Fruit fly (Drosophila melanogaster) whole organism, embryonic: Measurements from ENCODE around the gene AP-1mu.

Experiments
- CG10147 ChIP-seq: fragments of 200-800 bp; sonication (Bioruptor generic); optimal IDR thresholded peaks from 2 replicates; lab custom pipeline; 2019; ENCODE audit warnings: missing biosample characterization, mild to moderate bottlenecking, missing genetic modification characterization, moderate library complexity
- CG10654 ChIP-seq: fragments of 200-800 bp; sonication (Bioruptor generic); optimal IDR thresholded peaks from 2 replicates; lab custom pipeline; 2016; ENCODE audit warnings: missing biosample characterization, missing genetic modification characterization
- CG11695 ChIP-seq: fragments of 200-800 bp; sonication (Bioruptor generic); IDR thresholded peaks from 3 replicates; pipeline ENCODE4 v1.3.6; 2022; ENCODE audit warnings: missing biosample characterization, missing genetic modification characterization
- CG12236 ChIP-seq: fragments of 200-800 bp; sonication (Bioruptor generic); optimal IDR thresholded peaks from 2 replicates; lab custom pipeline; 2016; ENCODE audit warnings: missing biosample characterization, missing genetic modification characterization
- CG12769 ChIP-seq: fragments of 200-800 bp; sonication (Bioruptor generic); optimal IDR thresholded peaks from 2 replicates; lab custom pipeline; 2019; ENCODE audit warnings: missing biosample characterization, mild to moderate bottlenecking, missing genetic modification characterization, moderate library complexity
- CG13123 ChIP-seq: fragments of 200-800 bp; sonication (Bioruptor generic); optimal IDR thresholded peaks from 2 replicates; lab custom pipeline; 2016; ENCODE audit warnings: missing biosample characterization, missing genetic modification characterization
- CG13296 ChIP-seq: fragments of 200-800 bp; sonication (Bioruptor generic); optimal IDR thresholded peaks from 3 replicates; lab custom pipeline; 2018; ENCODE audit warnings: missing biosample characterization, mild to moderate bottlenecking, missing genetic modification characterization
- CG13894 ChIP-seq: fragments of 200-800 bp; sonication (Bioruptor generic); optimal IDR thresholded peaks from 3 replicates; lab custom pipeline; 2018; ENCODE audit warnings: missing biosample characterization, mild to moderate bottlenecking, missing genetic modification characterization, moderate library complexity
- CG14050 ChIP-seq: fragments of 200-800 bp; sonication (Bioruptor generic); IDR thresholded peaks from 3 replicates; pipeline ENCODE4 v1.3.6; 2022; ENCODE audit warnings: missing biosample characterization, missing genetic modification characterization
- CG14860 ChIP-seq: fragments of 200-800 bp; sonication (Bioruptor generic); IDR thresholded peaks from 3 replicates; pipeline ENCODE4 v1.3.6; 2022; ENCODE audit warnings: missing biosample characterization, missing genetic modification characterization; ENCODE audit not compliant: partially characterized antibody
- CG15514 ChIP-seq: fragments of 200-800 bp; sonication (Bioruptor generic); optimal IDR thresholded peaks from 3 replicates; lab custom pipeline; 2017; ENCODE audit warnings: missing biosample characterization, missing genetic modification characterization, mild to moderate bottlenecking, moderate library complexity, missing genetic modification reagents
- CG33213 ChIP-seq: fragments of 200-800 bp; sonication (Bioruptor generic); optimal IDR thresholded peaks from 3 replicates; lab custom pipeline; 2016; ENCODE audit warnings: missing biosample characterization, missing genetic modification characterization
- CG34224 ChIP-seq: fragments of 200-800 bp; sonication (Bioruptor generic); IDR thresholded peaks from 3 replicates; pipeline ENCODE4 v1.3.6; 2022; ENCODE audit warnings: missing biosample characterization, missing genetic modification characterization; ENCODE audit not compliant: partially characterized antibody
- CG4707 ChIP-seq: fragments of 200-800 bp; sonication (Bioruptor generic); optimal IDR thresholded peaks from 2 replicates; lab custom pipeline; 2018; ENCODE audit warnings: missing biosample characterization, mild to moderate bottlenecking, missing genetic modification characterization, moderate library complexity
- CG4730 ChIP-seq: fragments of 200-800 bp; sonication (Bioruptor generic); IDR thresholded peaks from 2 replicates; pipeline ENCODE4 v1.3.6; 2022; ENCODE audit warnings: missing biosample characterization, missing genetic modification characterization
- CG5180 ChIP-seq: fragments of 200-800 bp; sonication (Bioruptor generic); optimal IDR thresholded peaks from 3 replicates; lab custom pipeline; 2017; ENCODE audit warnings: missing biosample characterization, missing genetic modification characterization, mild to moderate bottlenecking, moderate library complexity, missing genetic modification reagents
- CG6272 ChIP-seq: fragments of 200-800 bp; sonication (Bioruptor generic); IDR thresholded peaks from 2 replicates; pipeline ENCODE4 v1.3.6; 2022; ENCODE audit warnings: missing biosample characterization, missing genetic modification characterization
- CG6854 ChIP-seq: fragments of 200-800 bp; sonication (Bioruptor generic); optimal IDR thresholded peaks from 3 replicates; lab custom pipeline; 2017; ENCODE audit warnings: missing biosample characterization, mild to moderate bottlenecking, missing genetic modification characterization
- CG7556 ChIP-seq: fragments of 200-800 bp; sonication (Bioruptor generic); optimal IDR thresholded peaks from 2 replicates; lab custom pipeline; 2017; ENCODE audit warnings: missing biosample characterization, mild to moderate bottlenecking, missing genetic modification characterization
- CG7745 ChIP-seq: fragments of 200-800 bp; sonication (Bioruptor generic); optimal IDR thresholded peaks from 2 replicates; lab custom pipeline; 2018; ENCODE audit warnings: missing biosample characterization, mild to moderate bottlenecking, missing genetic modification characterization, moderate library complexity
- CG8388 ChIP-seq: fragments of 200-800 bp; sonication (Bioruptor generic); optimal IDR thresholded peaks from 2 replicates; lab custom pipeline; 2019; ENCODE audit warnings: missing biosample characterization, mild to moderate bottlenecking, missing genetic modification characterization, moderate library complexity
- CG9437 ChIP-seq: fragments of 200-800 bp; sonication (Bioruptor generic); optimal IDR thresholded peaks from 2 replicates; lab custom pipeline; 2018; ENCODE audit warnings: missing biosample characterization, mild to moderate bottlenecking, missing genetic modification characterization
- CoRest ChIP-seq: fragments of 200-800 bp; sonication (Bioruptor generic); optimal IDR thresholded peaks from 3 replicates; lab custom pipeline; 2018; ENCODE audit warnings: missing biosample characterization, mild to moderate bottlenecking, missing genetic modification characterization, moderate library complexity
- Dbx ChIP-seq: fragments of 200-800 bp; sonication (Bioruptor generic); IDR thresholded peaks from 3 replicates; pipeline ENCODE4 v1.3.6; 2022; ENCODE audit warnings: missing biosample characterization, missing genetic modification characterization
- Dip3 ChIP-seq: fragments of 200-800 bp; sonication (Bioruptor generic); optimal IDR thresholded peaks from 3 replicates; lab custom pipeline; 2016; ENCODE audit warnings: missing biosample characterization, missing genetic modification characterization
- Dll ChIP-seq: fragments of 200-800 bp; sonication (Bioruptor generic); IDR thresholded peaks from 4 replicates; pipeline ENCODE4 v1.3.6; 2022; ENCODE audit warnings: missing biosample characterization, missing genetic modification characterization; ENCODE audit not compliant: partially characterized antibody
- Doc3 ChIP-seq: fragments of 200-800 bp; sonication (Bioruptor generic); IDR thresholded peaks from 3 replicates; pipeline ENCODE4 v1.3.6; 2022; ENCODE audit warnings: missing biosample characterization, missing genetic modification characterization; ENCODE audit not compliant: partially characterized antibody
- Dref ChIP-seq: fragments of 200-800 bp; sonication (Bioruptor generic); IDR thresholded peaks from 2 replicates; pipeline ENCODE4 v1.3.6; 2022; ENCODE audit warnings: missing biosample characterization, missing genetic modification characterization
- HmgZ ChIP-seq: fragments of 200-800 bp; sonication (Bioruptor generic); optimal IDR thresholded peaks from 2 replicates; lab custom pipeline; 2018; ENCODE audit warnings: missing biosample characterization, mild to moderate bottlenecking, missing genetic modification characterization
- Mad ChIP-seq: fragments of 200-800 bp; sonication (Bioruptor generic); optimal IDR thresholded peaks from 2 replicates; lab custom pipeline; 2016; ENCODE audit warnings: missing biosample characterization, missing genetic modification characterization
- NFAT ChIP-seq: fragments of 200-800 bp; sonication (Bioruptor generic); IDR thresholded peaks from 2 replicates; pipeline ENCODE4 v1.3.6; 2022; ENCODE audit warnings: missing biosample characterization, missing genetic modification characterization
- Nf-YC ChIP-seq: fragments of 200-800 bp; optimal IDR thresholded peaks from 3 replicates; lab custom pipeline; 2019; ENCODE audit warnings: missing biosample characterization, mild to moderate bottlenecking, missing genetic modification characterization, moderate library complexity
- NfI ChIP-seq: fragments of 200-800 bp; sonication (Bioruptor generic); optimal IDR thresholded peaks from 3 replicates; lab custom pipeline; 2018; ENCODE audit warnings: missing biosample characterization, mild to moderate bottlenecking, missing genetic modification characterization, moderate library complexity
- Sox102F ChIP-seq: fragments of 200-800 bp; sonication (Bioruptor generic); optimal IDR thresholded peaks from 2 replicates; lab custom pipeline; 2018; ENCODE audit warnings: missing biosample characterization, mild to moderate bottlenecking, missing genetic modification characterization, moderate library complexity
- Trl ChIP-seq, 3 experiments: fragments of >200 bp in 2 of 3; fragments of 200-800 bp in 1 of 3; sonication (Bioruptor generic) in 1 of 3; optimal IDR thresholded peaks; 2 replicates in 1 of 3; 3 replicates in 2 of 3; lab custom pipeline; 2016 to 2017; ENCODE audit warnings: missing biosample characterization in 1 of 3, missing genetic modification characterization in 1 of 3
- chm ChIP-seq: fragments of 200-800 bp; sonication (Bioruptor generic); IDR thresholded peaks from 2 replicates; pipeline ENCODE4 v1.3.6; 2022; ENCODE audit warnings: missing biosample characterization, missing genetic modification characterization
- crol ChIP-seq: fragments of 200-800 bp; sonication (Bioruptor generic); IDR thresholded peaks from 2 replicates; pipeline ENCODE4 v1.3.6; 2022; ENCODE audit warnings: missing biosample characterization, missing genetic modification characterization
- da ChIP-seq: fragments of 200-800 bp; sonication (Bioruptor generic); optimal IDR thresholded peaks from 2 replicates; lab custom pipeline; 2016; ENCODE audit warnings: missing biosample characterization, missing genetic modification characterization
- en ChIP-seq: fragments of 200-800 bp; sonication (Bioruptor generic); optimal IDR thresholded peaks from 2 replicates; lab custom pipeline; 2016; ENCODE audit warnings: missing biosample characterization, missing genetic modification characterization
- fru ChIP-seq: fragments of >200 bp; optimal IDR thresholded peaks from 2 replicates; lab custom pipeline; 2017
- grn ChIP-seq: fragments of 200-800 bp; sonication (Bioruptor generic); optimal IDR thresholded peaks from 3 replicates; lab custom pipeline; 2017; ENCODE audit warnings: missing biosample characterization, missing genetic modification characterization
- gsb-n ChIP-seq: fragments of 200-800 bp; sonication (Bioruptor generic); optimal IDR thresholded peaks from 3 replicates; lab custom pipeline; 2018; ENCODE audit warnings: missing biosample characterization, mild to moderate bottlenecking, missing genetic modification characterization
- gt ChIP-seq: fragments of 200-800 bp; sonication (Bioruptor generic); IDR thresholded peaks from 2 replicates; pipeline ENCODE4 v1.3.6; 2022; ENCODE audit warnings: missing biosample characterization, missing genetic modification characterization
- hb ChIP-seq: fragments of 200-800 bp; sonication (Bioruptor generic); IDR thresholded peaks from 3 replicates; pipeline ENCODE4 v1.3.6; 2022; ENCODE audit warnings: missing biosample characterization, missing genetic modification characterization; ENCODE audit not compliant: partially characterized antibody
- hkb ChIP-seq, 2 experiments: fragments of 200-800 bp in 1 of 2; fragments of >200 bp in 1 of 2; sonication (Bioruptor generic) in 1 of 2; IDR thresholded peaks in 1 of 2; optimal IDR thresholded peaks in 1 of 2; 2 replicates each; pipeline versions ENCODE4 v1.3.6 to Lab custom; 2017 to 2022; ENCODE audit warnings: missing biosample characterization in 1 of 2, missing genetic modification characterization in 1 of 2
- lmd ChIP-seq: fragments of 200-800 bp; sonication (Bioruptor generic); IDR thresholded peaks from 2 replicates; pipeline ENCODE4 v1.3.6; 2022; ENCODE audit warnings: missing biosample characterization, missing genetic modification characterization
- pzg ChIP-seq: fragments of 200-800 bp; sonication (Bioruptor generic); optimal IDR thresholded peaks from 3 replicates; lab custom pipeline; 2018; ENCODE audit warnings: missing biosample characterization, mild to moderate bottlenecking, missing genetic modification characterization, moderate library complexity
- salm ChIP-seq: fragments of 200-800 bp; sonication (Bioruptor generic); optimal IDR thresholded peaks from 2 replicates; lab custom pipeline; 2018; ENCODE audit warnings: missing biosample characterization, mild to moderate bottlenecking, missing genetic modification characterization
- sens ChIP-seq: fragments of 200-800 bp; sonication (Bioruptor generic); peaks from one replicate; lab custom pipeline; 2016; ENCODE audit warnings: missing biosample characterization, missing genetic modification characterization
- slp2 ChIP-seq: fragments of 200-800 bp; sonication (Bioruptor generic); optimal IDR thresholded peaks from 2 replicates; lab custom pipeline; 2016; ENCODE audit warnings: missing biosample characterization, missing genetic modification characterization

Gene AP-1mu

DNA sequence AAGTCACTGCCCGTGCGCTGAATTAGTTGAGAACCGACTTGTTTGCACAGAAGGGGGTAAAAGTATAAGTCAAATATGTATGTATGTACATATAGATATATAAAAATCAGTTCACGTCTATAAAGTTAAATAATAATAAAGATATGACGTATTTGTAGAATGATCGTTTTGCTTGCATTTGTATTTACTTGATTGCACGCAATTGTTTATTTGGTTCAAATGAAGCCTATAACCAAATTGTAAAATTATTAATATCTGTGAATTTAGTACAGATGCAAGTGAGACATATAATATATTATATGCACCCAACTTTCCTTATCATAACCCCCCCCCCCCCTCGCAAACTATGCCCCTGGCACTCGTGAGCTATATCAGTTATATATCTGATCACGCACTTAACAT is 41.2 kb upstream of the AP-1mu start (continued):
- TF ChIP-seq gsb-n (tag; lab: Kevin White, UChicago), result peak; percentile 16
- no peak for TF ChIP-seq en
- TF ChIP-seq NfI (GFP tag; lab: Kevin White, UChicago), result peak; percentile 2
- no peak for TF ChIP-seq gt
- TF ChIP-seq CG14050 (GFP tag; lab: Robert Waterston, UW), result no peak
- no peak for TF ChIP-seq Dref (GFP tag; lab: Robert Waterston, UW)
- peak; percentile 85 for TF ChIP-seq grn
- TF ChIP-seq Doc3 (GFP tag; lab: Robert Waterston, UW), result no peak
- TF ChIP-seq fru (lab: Kevin White, UChicago), result no peak
- TF ChIP-seq da (GFP tag; lab: Kevin White, UChicago), result no peak
- TF ChIP-seq CG33213 (GFP tag; lab: Kevin White, UChicago), result no peak
- peak; percentile 29 for TF ChIP-seq CG12769 (tag; lab: Kevin White, UChicago)
- no peak for TF ChIP-seq Mad (GFP tag; lab: Kevin White, UChicago)
- no peak for TF ChIP-seq CG12236 (GFP tag; lab: Kevin White, UChicago)
- no peak for TF ChIP-seq slp2 (GFP tag; lab: Kevin White, UChicago)
- peak; percentile 50 for TF ChIP-seq CoRest (tag; lab: Kevin White, UChicago)
- peak; percentile 23 for TF ChIP-seq Sox102F (GFP tag; lab: Kevin White, UChicago)
- no peak for TF ChIP-seq pzg (GFP tag; lab: Kevin White, UChicago)
- TF ChIP-seq CG4707, result peak; percentile 18
- peak; percentile 12 for TF ChIP-seq CG9437 (GFP tag; lab: Kevin White, UChicago)
- no peak for TF ChIP-seq hb (GFP tag; lab: Robert Waterston, UW)
- TF ChIP-seq CG8388 (GFP tag; lab: Kevin White, UChicago), result peak; percentile 8
- TF ChIP-seq Dip3, result no peak
- TF ChIP-seq CG6272 (GFP tag; lab: Robert Waterston, UW), result no peak
- peak; percentile 33 for TF ChIP-seq CG13296 (GFP tag; lab: Kevin White, UChicago)
- TF ChIP-seq CG7556, result peak; percentile 28
- TF ChIP-seq CG5180 (GFP tag; lab: Kevin White, UChicago), result peak; percentile 46
- TF ChIP-seq salm, result peak; percentile 15
- TF ChIP-seq Trl (optimal IDR thresholded peaks at IDR 0.05; lab: Kevin White, UChicago), result no peak
- TF ChIP-seq Trl (GFP tag; optimal IDR thresholded peaks at IDR 0.05; lab: Kevin White, UChicago), result no peak
- peak; percentile 30; the same call in 1 of the 2 replicates for TF ChIP-seq lmd
- TF ChIP-seq hkb (optimal IDR thresholded peaks at IDR 0.05; lab: Kevin White, UChicago), result no peak
- peak; percentile 59 for TF ChIP-seq hkb (GFP tag; IDR thresholded peaks at IDR 0.05; lab: Robert Waterston, UW)
- no peak for TF ChIP-seq Nf-YC (tag; lab: Kevin White, UChicago)
- 0 out of 2 replicates have a peak, but pooled peaks have one; percentile 19 for TF ChIP-seq crol (GFP tag; lab: Robert Waterston, UW)
- peak; percentile 65; the same call in 2 of the 3 replicates for TF ChIP-seq Dbx
- peak; percentile 72 for TF ChIP-seq sens (GFP tag; lab: Kevin White, UChicago)
- no peak for TF ChIP-seq CG14860 (GFP tag; lab: Robert Waterston, UW)
- TF ChIP-seq CG4730 (GFP tag; lab: Robert Waterston, UW), result peak; percentile 5; the same call in 1 of the 2 replicates
- TF ChIP-seq CG7745 (tag; lab: Kevin White, UChicago), result no peak
- no peak for TF ChIP-seq CG13123 (GFP tag; lab: Kevin White, UChicago)
- TF ChIP-seq NFAT (GFP tag; lab: Robert Waterston, UW), result peak; percentile 40; the same call in 1 of the 2 replicates
- no peak for TF ChIP-seq CG10654 (GFP tag; lab: Kevin White, UChicago)
- peak; percentile 53 for TF ChIP-seq CG15514 (GFP tag; lab: Kevin White, UChicago)
- TF ChIP-seq CG10147 (GFP tag; lab: Kevin White, UChicago), result peak; percentile 62
- no peak for TF ChIP-seq chm (GFP tag; lab: Robert Waterston, UW)
- no peak for TF ChIP-seq Dll (GFP tag; lab: Robert Waterston, UW)
- TF ChIP-seq HmgZ (tag; lab: Kevin White, UChicago), result no peak
- peak; percentile 44 for TF ChIP-seq CG6854 (GFP tag; lab: Kevin White, UChicago)
- no peak for TF ChIP-seq CG11695 (GFP tag; lab: Robert Waterston, UW)
- no peak for TF ChIP-seq CG34224 (GFP tag; lab: Robert Waterston, UW)
- peak; percentile 58 for TF ChIP-seq CG13894 (tag; lab: Kevin White, UChicago)
